Fruit fly (Drosophila melanogaster) whole organism, embryonic: ENCODE results near the gene CG6005.

Source experiments
- ATbp ChIP-seq: fragments of 200-800 bp; sonication (Bioruptor generic); optimal IDR thresholded peaks from 2 replicates; lab custom pipeline; 2017; ENCODE audit warnings: missing biosample characterization, mild to moderate bottlenecking, missing genetic modification characterization, missing genetic modification reagents
- Abd-B ChIP-seq: fragments of 200-800 bp; sonication (Bioruptor generic); optimal IDR thresholded peaks from 2 replicates; lab custom pipeline; 2018; ENCODE audit warnings: missing biosample characterization, mild to moderate bottlenecking, missing genetic modification characterization, moderate library complexity
- CG10267 ChIP-seq: fragments of 200-800 bp; sonication (Bioruptor generic); optimal IDR thresholded peaks from 2 replicates; lab custom pipeline; 2018; ENCODE audit warnings: missing biosample characterization, mild to moderate bottlenecking, missing genetic modification characterization, moderate library complexity
- CG12155 ChIP-seq: fragments of 200-800 bp; sonication (Bioruptor generic); optimal IDR thresholded peaks from 3 replicates; lab custom pipeline; 2016; ENCODE audit warnings: missing biosample characterization, missing genetic modification characterization
- CG13624 ChIP-seq: fragments of 200-800 bp; sonication (Bioruptor generic); optimal IDR thresholded peaks from 2 replicates; lab custom pipeline; 2016; ENCODE audit warnings: missing biosample characterization, missing genetic modification characterization
- CG14710 ChIP-seq: fragments of 200-800 bp; sonication (Bioruptor generic); optimal IDR thresholded peaks from 3 replicates; lab custom pipeline; 2019; ENCODE audit warnings: missing biosample characterization, mild to moderate bottlenecking, missing genetic modification characterization, moderate library complexity
- CG14965 ChIP-seq: fragments of 200-800 bp; sonication (Bioruptor generic); optimal IDR thresholded peaks from 2 replicates; lab custom pipeline; 2016; ENCODE audit warnings: missing biosample characterization, missing genetic modification characterization, borderline replicate concordance
- CG15479 ChIP-seq: fragments of 200-800 bp; sonication (Bioruptor generic); optimal IDR thresholded peaks from 3 replicates; lab custom pipeline; 2019; ENCODE audit warnings: missing biosample characterization, mild to moderate bottlenecking, missing genetic modification characterization, moderate library complexity
- CG16815 ChIP-seq: fragments of 200-800 bp; sonication (Bioruptor generic); optimal IDR thresholded peaks from 3 replicates; lab custom pipeline; 2017; ENCODE audit warnings: missing biosample characterization, mild to moderate bottlenecking, missing genetic modification characterization
- CG17802 ChIP-seq: fragments of 200-800 bp; sonication (Bioruptor generic); optimal IDR thresholded peaks from 2 replicates; lab custom pipeline; 2018; ENCODE audit warnings: missing biosample characterization, mild to moderate bottlenecking, missing genetic modification characterization, moderate library complexity
- CG18262 ChIP-seq: fragments of 200-800 bp; optimal IDR thresholded peaks from 3 replicates; lab custom pipeline; 2019; ENCODE audit warnings: missing biosample characterization, mild to moderate bottlenecking, missing genetic modification characterization, moderate library complexity
- CG18476 ChIP-seq: fragments of 200-800 bp; sonication (Bioruptor generic); optimal IDR thresholded peaks from 2 replicates; lab custom pipeline; 2016; ENCODE audit warnings: missing biosample characterization, mild to moderate bottlenecking, missing genetic modification characterization
- CG2712 ChIP-seq: fragments of 200-800 bp; optimal IDR thresholded peaks from 3 replicates; lab custom pipeline; 2019; ENCODE audit warnings: missing biosample characterization, mild to moderate bottlenecking, missing genetic modification characterization, moderate library complexity
- CG33213 ChIP-seq: fragments of 200-800 bp; sonication (Bioruptor generic); optimal IDR thresholded peaks from 3 replicates; lab custom pipeline; 2016; ENCODE audit warnings: missing biosample characterization, missing genetic modification characterization
- CG4820 ChIP-seq: fragments of 200-800 bp; sonication (Bioruptor generic); optimal IDR thresholded peaks from 3 replicates; lab custom pipeline; 2016; ENCODE audit warnings: missing biosample characterization, missing genetic modification characterization
- CG5245 ChIP-seq: fragments of 200-800 bp; sonication (Bioruptor generic); optimal IDR thresholded peaks from 3 replicates; lab custom pipeline; 2016; ENCODE audit warnings: missing biosample characterization, missing genetic modification characterization
- CG7928 ChIP-seq: fragments of 200-800 bp; sonication (Bioruptor generic); optimal IDR thresholded peaks from 2 replicates; lab custom pipeline; 2017; ENCODE audit warnings: missing biosample characterization, mild to moderate bottlenecking, missing genetic modification characterization
- CG8290 ChIP-seq, 3 experiments: fragments of 200-800 bp; sonication (Bioruptor generic); optimal IDR thresholded peaks; 2 replicates each; lab custom pipeline; 2016 to 2019; ENCODE audit warnings: missing biosample characterization in 3 of 3, missing genetic modification characterization in 3 of 3, mild to moderate bottlenecking in 2 of 3, moderate library complexity in 1 of 3
- CG9727 ChIP-seq: fragments of 200-800 bp; sonication (Bioruptor generic); optimal IDR thresholded peaks from 3 replicates; lab custom pipeline; 2017; ENCODE audit warnings: missing biosample characterization, mild to moderate bottlenecking, missing genetic modification characterization
- CrebB ChIP-seq: fragments of 200-800 bp; sonication (Bioruptor generic); optimal IDR thresholded peaks from 3 replicates; lab custom pipeline; 2018; ENCODE audit warnings: missing biosample characterization, mild to moderate bottlenecking, missing genetic modification characterization
- Drgx ChIP-seq: fragments of 200-800 bp; sonication (Bioruptor generic); IDR thresholded peaks from 2 replicates; pipeline ENCODE4 v1.3.6; 2022; ENCODE audit warnings: missing biosample characterization, missing genetic modification characterization
- Elba2 ChIP-seq: fragments of 200-800 bp; sonication (Bioruptor generic); optimal IDR thresholded peaks from 3 replicates; lab custom pipeline; 2016; ENCODE audit warnings: missing biosample characterization, missing genetic modification characterization
- H15 ChIP-seq: fragments of 200-800 bp; sonication (Bioruptor generic); IDR thresholded peaks from 3 replicates; pipeline ENCODE4 v1.3.6; 2022; ENCODE audit warnings: missing biosample characterization, missing genetic modification characterization
- HHEX ChIP-seq: fragments of 200-800 bp; sonication (Bioruptor generic); optimal IDR thresholded peaks from 3 replicates; lab custom pipeline; 2017; ENCODE audit warnings: missing biosample characterization, mild to moderate bottlenecking, missing genetic modification characterization, missing genetic modification reagents
- HLHmδ ChIP-seq: fragments of 200-800 bp; sonication (Bioruptor generic); optimal IDR thresholded peaks from 2 replicates; lab custom pipeline; 2018; ENCODE audit warnings: missing biosample characterization, mild to moderate bottlenecking, missing genetic modification characterization, moderate library complexity
- Kr ChIP-seq: fragments of 200-800 bp; sonication (Bioruptor generic); optimal IDR thresholded peaks from 2 replicates; lab custom pipeline; 2017; ENCODE audit warnings: missing biosample characterization, mild to moderate bottlenecking, missing genetic modification characterization
- Lhr ChIP-seq: fragments of 200-800 bp; sonication (Bioruptor generic); optimal IDR thresholded peaks from 3 replicates; lab custom pipeline; 2017; ENCODE audit warnings: mild to moderate bottlenecking, missing biosample characterization, missing genetic modification reagents, missing genetic modification characterization
- Med ChIP-seq: fragments of 200-800 bp; sonication (Bioruptor generic); peaks from one replicate; lab custom pipeline; 2016; ENCODE audit warnings: missing biosample characterization, missing genetic modification characterization, mild to moderate bottlenecking, inconsistent platforms, moderate library complexity
- Neu2 ChIP-seq: fragments of 200-800 bp; sonication (Bioruptor generic); optimal IDR thresholded peaks from 3 replicates; lab custom pipeline; 2016; ENCODE audit warnings: missing biosample characterization, missing genetic modification characterization, borderline replicate concordance
- Nf-YB ChIP-seq: fragments of 200-800 bp; sonication (Bioruptor generic); optimal IDR thresholded peaks from 3 replicates; lab custom pipeline; 2019; ENCODE audit warnings: missing biosample characterization, mild to moderate bottlenecking, missing genetic modification characterization, moderate library complexity
- Oaz ChIP-seq: fragments of 200-800 bp; sonication (Bioruptor generic); IDR thresholded peaks from 2 replicates; pipeline ENCODE4 v1.3.6; 2022; ENCODE audit warnings: missing biosample characterization, missing genetic modification characterization
- Pdp1 ChIP-seq, 2 experiments: fragments of 200-800 bp; sonication (Bioruptor generic); optimal IDR thresholded peaks; 3 replicates each; lab custom pipeline; 2016; ENCODE audit warnings: missing biosample characterization in 2 of 2, missing genetic modification characterization in 2 of 2, mild to moderate bottlenecking in 1 of 2, moderate library complexity in 1 of 2
- amos ChIP-seq: fragments of 200-800 bp; sonication (Bioruptor generic); IDR thresholded peaks from 2 replicates; pipeline ENCODE4 v1.3.6; 2022; ENCODE audit warnings: missing biosample characterization, missing genetic modification characterization; ENCODE audit not compliant: partially characterized antibody
- ci ChIP-seq: fragments of 200-800 bp; sonication (Bioruptor generic); IDR thresholded peaks from 3 replicates; pipeline ENCODE4 v1.3.6; 2022; ENCODE audit warnings: missing biosample characterization, missing genetic modification characterization
- crp ChIP-seq, 2 experiments: fragments of 200-800 bp; sonication (Bioruptor generic); optimal IDR thresholded peaks; 2 replicates in 1 of 2; 3 replicates in 1 of 2; lab custom pipeline; 2017; ENCODE audit warnings: missing biosample characterization in 2 of 2, missing genetic modification characterization in 2 of 2, mild to moderate bottlenecking in 1 of 2, moderate library complexity in 1 of 2
- ems ChIP-seq: fragments of 200-800 bp; sonication (Bioruptor generic); optimal IDR thresholded peaks from 3 replicates; lab custom pipeline; 2016; ENCODE audit warnings: missing biosample characterization, missing genetic modification characterization
- fu2 ChIP-seq: fragments of 200-800 bp; sonication (Bioruptor generic); optimal IDR thresholded peaks from 2 replicates; lab custom pipeline; 2016; ENCODE audit warnings: missing biosample characterization, missing genetic modification characterization
- gce ChIP-seq: fragments of 200-800 bp; sonication (Bioruptor generic); IDR thresholded peaks from 3 replicates; pipeline ENCODE4 v1.3.6; 2022; ENCODE audit warnings: missing biosample characterization, missing genetic modification characterization
- gfzf ChIP-seq: fragments of 200-800 bp; sonication (Bioruptor generic); optimal IDR thresholded peaks from 2 replicates; lab custom pipeline; 2016; ENCODE audit warnings: missing biosample characterization, mild to moderate bottlenecking, missing genetic modification characterization, moderate library complexity
- hbn ChIP-seq: fragments of 200-800 bp; sonication (Bioruptor generic); IDR thresholded peaks from 2 replicates; pipeline ENCODE4 v1.3.6; 2022; ENCODE audit warnings: missing biosample characterization, missing genetic modification characterization; ENCODE audit not compliant: partially characterized antibody
- otp ChIP-seq: fragments of 200-800 bp; sonication (Bioruptor generic); IDR thresholded peaks from 3 replicates; pipeline ENCODE4, ENCODE4 v1.3.6; 2022; ENCODE audit warnings: missing biosample characterization, missing genetic modification characterization
- rib ChIP-seq: fragments of 200-800 bp; sonication (Bioruptor generic); IDR thresholded peaks from 2 replicates; pipeline ENCODE4 v1.3.6; 2022; ENCODE audit warnings: missing biosample characterization, missing genetic modification characterization
- sisA ChIP-seq: fragments of 200-800 bp; sonication (Bioruptor generic); IDR thresholded peaks from 2 replicates; pipeline ENCODE4 v1.3.6; 2022; ENCODE audit warnings: missing biosample characterization, missing genetic modification characterization
- so ChIP-seq: fragments of 200-800 bp; sonication (Bioruptor generic); IDR thresholded peaks from 3 replicates; pipeline ENCODE4 v1.3.6; 2022; ENCODE audit warnings: missing biosample characterization, missing genetic modification characterization
- stc ChIP-seq: fragments of 200-800 bp; sonication (Bioruptor generic); IDR thresholded peaks from 2 replicates; pipeline ENCODE4 v1.3.6; 2022; ENCODE audit warnings: missing biosample characterization, missing genetic modification characterization
- tin ChIP-seq: fragments of 200-800 bp; sonication (Bioruptor generic); optimal IDR thresholded peaks from 3 replicates; lab custom pipeline; 2016; ENCODE audit warnings: missing biosample characterization, missing genetic modification characterization
- wek ChIP-seq: fragments of 200-800 bp; sonication (Bioruptor generic); optimal IDR thresholded peaks from 3 replicates; lab custom pipeline; 2018; ENCODE audit warnings: missing biosample characterization, mild to moderate bottlenecking, missing genetic modification characterization, moderate library complexity

The CG6005 gene

DNA sequence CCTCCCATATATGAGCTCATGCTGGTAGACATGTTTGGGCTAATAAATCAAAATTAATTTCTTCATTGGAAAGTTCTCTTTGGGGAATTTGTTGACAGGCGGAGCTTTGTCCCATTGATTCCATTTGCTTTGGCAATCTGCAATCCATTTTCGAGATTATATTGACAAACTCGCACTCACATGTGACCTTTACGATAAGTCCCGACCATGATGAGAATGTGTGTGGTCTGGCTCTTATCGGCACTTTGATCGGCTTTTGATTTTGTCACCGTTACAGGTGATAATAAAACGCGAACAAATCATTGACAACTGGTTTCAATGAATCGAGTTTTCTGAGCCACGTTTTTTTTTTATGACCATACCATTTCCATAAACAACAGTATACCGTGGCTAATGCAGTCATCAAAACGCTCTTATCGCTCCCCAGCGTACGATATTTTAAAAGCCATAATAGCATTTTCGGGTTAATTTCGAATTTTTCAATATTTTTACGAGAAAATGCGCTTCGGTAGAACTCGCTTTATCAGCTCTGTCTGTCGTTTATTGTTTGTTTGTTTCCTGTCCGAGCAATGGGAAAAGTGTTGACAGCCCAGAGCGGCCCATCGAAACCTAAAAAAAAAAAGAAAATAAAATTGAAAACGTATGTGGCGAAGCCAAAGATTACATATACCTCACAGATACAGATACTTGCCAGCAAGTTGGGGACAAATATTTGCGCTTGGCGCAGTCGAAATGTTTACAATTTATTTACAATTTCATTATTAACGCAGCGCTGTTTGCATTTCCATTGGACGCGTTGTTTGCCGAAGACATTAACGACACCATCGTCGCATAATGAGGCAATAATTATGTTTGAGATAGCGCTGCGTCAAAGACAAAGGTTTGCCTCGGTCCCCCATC lies 26.2 kb downstream of the CG6005 start (continued):
- no peak for TF ChIP-seq CG14965
- peak; percentile 21 for TF ChIP-seq CG10267 (tag; lab: Kevin White, UChicago)
- peak; percentile 12 for TF ChIP-seq Abd-B (GFP tag; lab: Kevin White, UChicago)
- TF ChIP-seq H15 (GFP tag; lab: Robert Waterston, UW): no peak
- no peak for TF ChIP-seq CG12155 (GFP tag; lab: Kevin White, UChicago)
- TF ChIP-seq Elba2: no peak
- TF ChIP-seq ems (GFP tag; lab: Kevin White, UChicago): no peak
- peak; percentile 84 for TF ChIP-seq so
- TF ChIP-seq amos: no peak
- TF ChIP-seq Kr: peak; percentile 95
- no peak for TF ChIP-seq sisA (GFP tag; lab: Robert Waterston, UW)
- TF ChIP-seq CG33213 (GFP tag; lab: Kevin White, UChicago): peak; percentile 6
- TF ChIP-seq CG4820 (GFP tag; lab: Kevin White, UChicago): no peak
- TF ChIP-seq Neu2: no peak
- no peak for TF ChIP-seq CG5245 (GFP tag; lab: Kevin White, UChicago)
- TF ChIP-seq hbn (GFP tag; lab: Robert Waterston, UW): no peak
- TF ChIP-seq ATbp: peak; percentile 98
- TF ChIP-seq Nf-YB (GFP tag; lab: Kevin White, UChicago): peak; percentile 76
- no peak for TF ChIP-seq Drgx (GFP tag; lab: Robert Waterston, UW)
- no peak for TF ChIP-seq CG8290 (GFP tag; optimal IDR thresholded peaks at IDR 0.05; lab: Kevin White, UChicago)
- TF ChIP-seq CG8290 (tag; optimal IDR thresholded peaks at IDR 0.05; lab: Kevin White, UChicago): peak; percentile 64 to 97
- TF ChIP-seq CG18476 (GFP tag; lab: Kevin White, UChicago): no peak
- peak; percentile 96 for TF ChIP-seq ci (GFP tag; lab: Robert Waterston, UW)
- peak; percentile 94 for TF ChIP-seq Lhr (GFP tag; lab: Kevin White, UChicago)
- TF ChIP-seq gfzf (GFP tag; lab: Kevin White, UChicago): no peak
- TF ChIP-seq CG15479 (GFP tag; lab: Kevin White, UChicago): peak; percentile 65
- TF ChIP-seq stc: peak; percentile 79; the same call in 1 of the 2 replicates
- peak; percentile 96 for TF ChIP-seq otp (GFP tag; lab: Robert Waterston, UW)
- peak; percentile 79 for TF ChIP-seq Med (GFP tag; lab: Kevin White, UChicago)
- TF ChIP-seq wek (GFP tag; lab: Kevin White, UChicago): peak; percentile 91
- peak in 1 of 2 experiments; percentile 38 for TF ChIP-seq Pdp1 (GFP tag; optimal IDR thresholded peaks at IDR 0.05; lab: Kevin White, UChicago)
- peak; percentile 90 for TF ChIP-seq CrebB
- no peak for TF ChIP-seq Oaz (GFP tag; lab: Robert Waterston, UW)
- TF ChIP-seq CG13624 (GFP tag; lab: Kevin White, UChicago): no peak
- TF ChIP-seq CG2712 (tag; lab: Kevin White, UChicago): peak; percentile 39
- peak; percentile 58 for TF ChIP-seq CG9727
- TF ChIP-seq rib: no peak
- peak; percentile 67 for TF ChIP-seq HLHmδ (GFP tag; lab: Kevin White, UChicago)
- TF ChIP-seq CG17802: no peak
- no peak for TF ChIP-seq CG7928 (GFP tag; lab: Kevin White, UChicago)
- TF ChIP-seq gce (GFP tag; lab: Robert Waterston, UW): peak; percentile 64; the same call in 1 of the 3 replicates
- peak in 1 of 2 experiments; percentile 49 for TF ChIP-seq crp (GFP tag; optimal IDR thresholded peaks at IDR 0.05; lab: Kevin White, UChicago)
- no peak for TF ChIP-seq HHEX (GFP tag; lab: Kevin White, UChicago)
- TF ChIP-seq CG16815 (GFP tag; lab: Kevin White, UChicago): no peak
- no peak for TF ChIP-seq fu2 (GFP tag; lab: Kevin White, UChicago)
- no peak for TF ChIP-seq tin (GFP tag; lab: Kevin White, UChicago)
- TF ChIP-seq CG18262 (tag; lab: Kevin White, UChicago): peak; percentile 53
- peak; percentile 72 for TF ChIP-seq CG14710 (tag; lab: Kevin White, UChicago)
